Fruit fly (Drosophila melanogaster): ENCODE results near the gene CG43155.

DNA sequence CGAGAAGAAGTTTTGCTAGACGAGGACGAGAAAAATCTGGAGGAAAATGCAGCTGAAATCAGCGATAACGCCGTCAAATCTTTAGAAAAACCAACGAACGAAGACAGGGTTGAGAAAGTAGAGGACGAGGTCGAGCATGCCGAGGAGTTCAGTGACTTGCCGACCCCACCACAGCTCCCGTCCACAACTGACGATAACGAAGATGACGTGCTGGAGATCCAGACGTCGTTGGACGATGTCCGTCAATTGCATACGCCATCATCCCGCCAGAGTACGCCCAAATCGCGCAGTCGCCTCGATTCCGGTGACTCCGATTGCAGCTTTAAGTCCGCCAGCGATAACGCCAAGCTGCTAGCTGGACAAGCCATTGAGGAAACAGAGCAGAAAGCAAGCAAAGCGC lies 2.4 kb upstream of the CG43155 start:
- TF ChIP-seq CG13204 (GFP tag; optimal IDR thresholded peaks at IDR 0.05) (no peak), CG10348 (GFP tag; IDR thresholded peaks at IDR 0.05) (no peak), CG12605 (GFP tag; IDR thresholded peaks at IDR 0.05) (no peak), Ets98B (GFP tag; IDR thresholded peaks at IDR 0.05) (no peak), CG17806 (tag; optimal IDR thresholded peaks at IDR 0.05) (no peak), CG4496 (GFP tag; IDR thresholded peaks at IDR 0.05) (no peak), CG14655 (GFP tag; optimal IDR thresholded peaks at IDR 0.05) (no peak), CG32121 (GFP tag; IDR thresholded peaks at IDR 0.05) (no peak)

Data from whole organism, pupa.